Fruit fly (Drosophila melanogaster): Measurements from ENCODE around the gene CG15765.

Gene CG15765

DNA sequence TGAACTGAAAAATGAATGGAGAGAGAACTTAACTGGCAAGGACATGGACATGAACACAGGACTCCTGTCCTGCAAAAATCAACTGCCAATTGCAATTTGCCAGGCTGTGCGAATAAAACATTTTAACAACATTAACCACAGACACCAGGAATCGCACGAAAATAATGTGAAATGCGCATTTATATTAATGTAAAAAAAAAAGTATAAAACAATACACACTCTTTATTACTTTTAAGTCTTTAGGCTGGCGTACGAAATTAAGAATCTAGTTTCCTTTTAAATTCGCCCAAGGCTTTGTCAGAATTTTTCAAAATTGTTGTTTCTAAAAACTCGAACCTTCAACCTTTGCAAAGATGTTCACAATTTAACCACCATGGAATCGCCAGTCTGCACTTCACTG, 26.6 kb downstream of the CG15765 start, which contains the start of gene CG12729:
Gene CG12729 (plus strand): TSS at position 301 of the 400 bp plus-strand sequence.
- TF ChIP-seq ase (GFP tag; IDR thresholded peaks at IDR 0.05) = no peak
- TF ChIP-seq C15 (GFP tag; IDR thresholded peaks at IDR 0.05) = no peak
- no peak for TF ChIP-seq Dek (tag; optimal IDR thresholded peaks at IDR 0.05)
- TF ChIP-seq CG2120 (GFP tag; optimal IDR thresholded peaks at IDR 0.05) = no peak
- no peak for TF ChIP-seq CG2202 (tag; optimal IDR thresholded peaks at IDR 0.05)
- no peak for TF ChIP-seq twi (tag; optimal IDR thresholded peaks at IDR 0.05)

DNA sequence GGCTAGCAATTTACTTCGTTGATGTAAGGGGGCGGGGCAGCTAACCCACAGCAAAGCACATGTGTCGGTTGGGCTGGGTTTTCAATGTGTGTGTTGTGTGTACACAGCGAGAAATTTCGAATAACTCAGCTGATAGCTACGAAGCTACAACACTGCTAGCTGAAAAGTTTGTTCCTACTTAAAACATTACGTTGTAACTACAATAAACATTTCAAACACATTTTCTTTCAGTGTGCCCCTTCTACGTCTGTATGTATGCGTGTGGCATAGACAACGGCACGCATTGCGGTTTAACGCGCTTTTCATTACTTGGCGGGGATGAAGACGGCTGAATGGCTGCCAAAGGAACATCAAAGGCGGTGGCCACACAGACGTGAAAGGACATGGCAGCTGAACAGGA, 29.2 kb downstream of the CG15765 start:
- no peak for TF ChIP-seq CG5953 (GFP tag; IDR thresholded peaks at IDR 0.05)
- peak; percentile 25 for TF ChIP-seq cwo (GFP tag; optimal IDR thresholded peaks at IDR 0.05)
- no peak for TF ChIP-seq bsh (GFP tag; optimal IDR thresholded peaks at IDR 0.05)
- no peak for TF ChIP-seq CG17912 (GFP tag; optimal IDR thresholded peaks at IDR 0.05)
- no peak for TF ChIP-seq ham (GFP tag; IDR thresholded peaks at IDR 0.05)
- TF ChIP-seq bigmax (GFP tag; optimal IDR thresholded peaks at IDR 0.05) = no peak
- TF ChIP-seq CG18599 (GFP tag; optimal IDR thresholded peaks at IDR 0.05) = peak; percentile 80
- no peak for TF ChIP-seq wor (GFP tag; IDR thresholded peaks at IDR 0.05)
- TF ChIP-seq shn (GFP tag; optimal IDR thresholded peaks at IDR 0.05) = no peak
- TF ChIP-seq CG11085 (GFP tag; IDR thresholded peaks at IDR 0.05) = 0 out of 2 replicates have a peak, but pooled peaks have one; percentile 25
- no peak for TF ChIP-seq CG10209 (GFP tag; optimal IDR thresholded peaks at IDR 0.05)
- peak; percentile 4 for TF ChIP-seq bab2 (GFP tag; optimal IDR thresholded peaks at IDR 0.05)
- no peak for TF ChIP-seq HLHmδ (GFP tag; optimal IDR thresholded peaks at IDR 0.05)
- TF ChIP-seq ab (GFP tag; optimal IDR thresholded peaks at IDR 0.05) = no peak
- no peak for TF ChIP-seq CG6272 (GFP tag; IDR thresholded peaks at IDR 0.05)
- TF ChIP-seq MTF-1 (GFP tag; optimal IDR thresholded peaks at IDR 0.05; ENCODE audit: borderline replicate concordance) = no peak
- TF ChIP-seq stwl (tag; optimal IDR thresholded peaks at IDR 0.05) = no peak
- TF ChIP-seq CG12391 (tag; optimal IDR thresholded peaks at IDR 0.05) = peak; percentile 6
- TF ChIP-seq CG30403 (GFP tag; optimal IDR thresholded peaks at IDR 0.05) = no peak
- no peak for TF ChIP-seq CG6813 (GFP tag; optimal IDR thresholded peaks at IDR 0.05)
- TF ChIP-seq CG2120 (GFP tag; optimal IDR thresholded peaks at IDR 0.05) = peak; percentile 56
- TF ChIP-seq sob (GFP tag; IDR thresholded peaks at IDR 0.05) = peak; percentile 63
- no peak for TF ChIP-seq CG10979 (tag; optimal IDR thresholded peaks at IDR 0.05)
- peak; percentile 35 for TF ChIP-seq lilli (GFP tag; optimal IDR thresholded peaks at IDR 0.05)
- TF ChIP-seq CG3995 (GFP tag; optimal IDR thresholded peaks at IDR 0.05) = no peak
- no peak for TF ChIP-seq CG6254 (GFP tag; optimal IDR thresholded peaks at IDR 0.05)
- TF ChIP-seq pan (optimal IDR thresholded peaks at IDR 0.05) = no peak
- peak in 1 of 2 experiments; percentile 51 for TF ChIP-seq pan (GFP tag; optimal IDR thresholded peaks at IDR 0.05 in 1 of 2, IDR thresholded peaks at IDR 0.05 in 1 of 2)
- TF ChIP-seq CG30431 (GFP tag; optimal IDR thresholded peaks at IDR 0.05) = no peak
- no peak for TF ChIP-seq scrt (GFP tag; optimal IDR thresholded peaks at IDR 0.05)
- TF ChIP-seq GATAe (GFP tag; conservative IDR thresholded peaks at IDR 0.05) = no peak
- TF ChIP-seq CG7357 (GFP tag; IDR thresholded peaks at IDR 0.05) = no peak
- 0 out of 4 replicates have a peak, but pooled peaks have one; percentile 25 for TF ChIP-seq Gug (GFP tag; IDR thresholded peaks at IDR 0.05)
- 0 out of 2 replicates have a peak, but pooled peaks have one; percentile 13 for TF ChIP-seq CG7372 (GFP tag; IDR thresholded peaks at IDR 0.05)
- TF ChIP-seq lmd (GFP tag; IDR thresholded peaks at IDR 0.05) = peak; percentile 46
- no peak for TF ChIP-seq zfh2 (GFP tag; optimal IDR thresholded peaks at IDR 0.05)
- no peak for TF ChIP-seq tup (GFP tag; optimal IDR thresholded peaks at IDR 0.05)
- peak; percentile 62 for TF ChIP-seq lab (GFP tag; optimal IDR thresholded peaks at IDR 0.05)
- TF ChIP-seq cg (GFP tag; optimal IDR thresholded peaks at IDR 0.05) = peak; percentile 2
- TF ChIP-seq dm (GFP tag; optimal IDR thresholded peaks at IDR 0.05) = no peak
- peak; percentile 44; the same call in 1 of the 2 replicates for TF ChIP-seq CG4730 (GFP tag; IDR thresholded peaks at IDR 0.05)
- TF ChIP-seq HmgZ (tag; optimal IDR thresholded peaks at IDR 0.05) = no peak
- TF ChIP-seq CG11247 (GFP tag; IDR thresholded peaks at IDR 0.05) = peak; percentile 38; the same call in 1 of the 2 replicates
- peak; percentile 54 for TF ChIP-seq abd-A (tag; optimal IDR thresholded peaks at IDR 0.05)
